Worm (Caenorhabditis elegans) whole organism, midembryonic: ENCODE data around the gene rgs-10.

Experiments
- T22C8.4 ChIP-seq: fragments of 200-800 bp; sonication (Bioruptor generic); IDR thresholded peaks from 2 replicates; pipeline ENCODE4 v1.3.6; 2022; ENCODE audit warnings: missing genetic modification characterization, missing compliant biosample characterization
- cog-1 ChIP-seq: sonication (generic microtip); optimal IDR thresholded peaks from 2 replicates; lab custom pipeline; 2016; ENCODE audit warnings: missing genetic modification characterization, missing compliant biosample characterization
- flt-1 ChIP-seq: fragments of 200-800 bp; sonication (Bioruptor generic); IDR thresholded peaks from 2 replicates; pipeline ENCODE4 v1.3.6; 2022; ENCODE audit warnings: missing genetic modification characterization, missing compliant biosample characterization
- ref-1 ChIP-seq: fragments of 200-800 bp; sonication (Bioruptor generic); conservative IDR thresholded peaks from 2 replicates; pipeline ENCODE4 v1.3.6; 2022; ENCODE audit warnings: missing genetic modification reagents, missing genetic modification characterization, missing compliant biosample characterization
- ztf-29 ChIP-seq: fragments of 200-800 bp; sonication (Bioruptor generic); IDR thresholded peaks from 2 replicates; pipeline ENCODE4 v1.3.6; 2022; ENCODE audit warnings: missing genetic modification reagents, missing genetic modification characterization, missing compliant biosample characterization

DNA sequence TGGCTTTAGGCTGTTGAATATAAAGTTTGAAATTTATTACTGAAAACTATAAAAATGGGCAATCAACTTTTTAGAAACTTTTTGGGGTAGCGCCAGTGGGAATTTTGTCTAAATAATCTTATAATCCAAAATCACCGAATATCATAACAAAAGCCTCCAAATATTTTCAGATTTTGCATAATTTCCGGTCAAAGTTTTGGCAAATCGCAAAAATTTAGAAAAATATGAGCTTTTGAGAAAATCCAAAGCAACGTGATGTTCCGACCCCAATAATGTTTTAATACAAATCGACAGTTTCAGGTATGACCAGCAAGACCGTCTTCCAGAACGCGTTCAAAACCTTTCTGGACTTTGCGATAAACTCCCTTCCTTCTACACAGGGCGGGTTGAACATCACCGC lies 16.8 kb downstream of the rgs-10 start, which contains the start of gene emre-1:
- TF ChIP-seq flt-1 (GFP tag; lab: Robert Waterston, UW): no peak
- no peak for TF ChIP-seq ztf-29 (GFP tag; lab: Robert Waterston, UW)
- no peak for TF ChIP-seq T22C8.4 (GFP tag; lab: Robert Waterston, UW)
- TF ChIP-seq cog-1 (tag; lab: Kevin White, UChicago): no peak
- TF ChIP-seq ref-1 (GFP tag; lab: Robert Waterston, UW): no peak
